Worm (Caenorhabditis elegans) whole organism, early embryonic: ENCODE data around the gene srm-5.

ENCODE experiments used
- aly-1 ChIP-seq: sonication (generic microtip); optimal IDR thresholded peaks from 2 replicates; lab custom pipeline; 2016; ENCODE audit warnings: missing genetic modification characterization, missing compliant biosample characterization
- ama-1 ChIP-seq: fragments of 150-350 bp; optimal IDR thresholded peaks from 2 replicates; lab custom pipeline; 2014
- ceh-13 ChIP-seq: fragments of 200-800 bp; sonication (Bioruptor generic); optimal IDR thresholded peaks from 2 replicates; lab custom pipeline; 2018; ENCODE audit warnings: mild to moderate bottlenecking, missing genetic modification characterization, missing compliant biosample characterization
- flt-1 ChIP-seq: fragments of 200-800 bp; sonication (Bioruptor generic); IDR thresholded peaks from 2 replicates; pipeline ENCODE4 v1.3.6; 2022; ENCODE audit warnings: missing genetic modification characterization, missing compliant biosample characterization
- hmg-4 ChIP-seq: fragments of 200-800 bp; sonication (Bioruptor generic); optimal IDR thresholded peaks from 2 replicates; lab custom pipeline; 2018; ENCODE audit warnings: mild to moderate bottlenecking, missing genetic modification characterization, missing compliant biosample characterization
- scrt-1 ChIP-seq: fragments of 200-800 bp; sonication (Bioruptor generic); IDR thresholded peaks from 2 replicates; pipeline ENCODE4 v1.3.6; 2022; ENCODE audit warnings: missing genetic modification characterization, missing compliant biosample characterization
- tbx-11 ChIP-seq: fragments of 200-800 bp; sonication (Bioruptor generic); IDR thresholded peaks from 2 replicates; pipeline ENCODE4 v1.3.6; 2022; ENCODE audit warnings: missing genetic modification characterization, missing compliant biosample characterization
- tbx-37 ChIP-seq: fragments of 200-800 bp; sonication (Bioruptor generic); conservative IDR thresholded peaks from 2 replicates; pipeline ENCODE4 v1.3.6; 2022; ENCODE audit warnings: missing genetic modification reagents, missing genetic modification characterization, missing compliant biosample characterization

ce11 chrV:14351629-14352028, 16.6 kb downstream of the srm-5 start, which contains the start of gene vha-13:
- TF ChIP-seq flt-1 (GFP tag; lab: Robert Waterston, UW) = no peak
- no peak for TF ChIP-seq tbx-37 (GFP tag; lab: Robert Waterston, UW)
- no peak for TF ChIP-seq scrt-1 (GFP tag; lab: Robert Waterston, UW)
- TF ChIP-seq ama-1 (lab: Kevin White, UChicago) = no peak
- TF ChIP-seq tbx-11 (GFP tag; lab: Robert Waterston, UW) = no peak
- TF ChIP-seq hmg-4 = no peak
- TF ChIP-seq aly-1 = no peak
- no peak for TF ChIP-seq ceh-13 (GFP tag; lab: Kevin White, UChicago)
